Worm (Caenorhabditis elegans): Measurements from ENCODE around the gene egg-1.

Gene egg-1

ce11 chrIII:5678935-5679334 lies 49.0 kb upstream of the egg-1 start, which contains the start of the genes ska-3 and rps-12 (continued):
- TF ChIP-seq attf-5 (GFP tag; optimal IDR thresholded peaks at IDR 0.05) = peak; percentile 99
- TF ChIP-seq ekl-4 (GFP tag; IDR thresholded peaks at IDR 0.05) = peak; percentile 96
- TF ChIP-seq ZK185.1 (tag; optimal IDR thresholded peaks at IDR 0.05; ENCODE audit: poor library complexity, severe bottlenecking) = peak; percentile 97
- no peak for TF ChIP-seq bed-1 (GFP tag; IDR thresholded peaks at IDR 0.05)
- TF ChIP-seq lir-1 (GFP tag; conservative IDR thresholded peaks at IDR 0.05) = peak; percentile 95
- TF ChIP-seq ztf-3 (GFP tag; optimal IDR thresholded peaks at IDR 0.05) = peak; percentile 22
- no peak for TF ChIP-seq cebp-2 (GFP tag; IDR thresholded peaks at IDR 0.05)
- TF ChIP-seq egl-44 (GFP tag; IDR thresholded peaks at IDR 0.05) = no peak
- TF ChIP-seq rcor-1 (GFP tag; IDR thresholded peaks at IDR 0.05) = peak; percentile 96
- peak; percentile 57 for TF ChIP-seq hrde-1 (tag; optimal IDR thresholded peaks at IDR 0.05; ENCODE audit: borderline replicate concordance)
- peak; percentile 93 for TF ChIP-seq F49E8.2 (tag; optimal IDR thresholded peaks at IDR 0.05; ENCODE audit: insufficient read depth)
- TF ChIP-seq ceh-91 (GFP tag; IDR thresholded peaks at IDR 0.05) = peak; percentile 87
- TF ChIP-seq egrh-3 (GFP tag; IDR thresholded peaks at IDR 0.05) = peak; percentile 42; the same call in 1 of the 2 replicates
- peak; percentile 97 for TF ChIP-seq dox-1 (GFP tag; IDR thresholded peaks at IDR 0.05)
- peak; percentile 89 for TF ChIP-seq egl-18 (GFP tag; IDR thresholded peaks at IDR 0.05)
- TF ChIP-seq nhr-80 (tag; optimal IDR thresholded peaks at IDR 0.05) = peak; percentile 83
- TF ChIP-seq lin-40 (tag; optimal IDR thresholded peaks at IDR 0.05) = peak; percentile 97
- TF ChIP-seq F10E7.11 (tag; optimal IDR thresholded peaks at IDR 0.05) = no peak
- TF ChIP-seq ztf-26 (tag; optimal IDR thresholded peaks at IDR 0.05) = peak; percentile 95
- TF ChIP-seq hsf-1 (GFP tag; IDR thresholded peaks at IDR 0.05) = peak; percentile 82
- TF ChIP-seq nhr-90 (tag; optimal IDR thresholded peaks at IDR 0.05) = peak; percentile 26
- TF ChIP-seq somi-1 (GFP tag; optimal IDR thresholded peaks at IDR 0.05) = peak; percentile 85
- TF ChIP-seq madf-10 (tag; optimal IDR thresholded peaks at IDR 0.05) = peak; percentile 88
- TF ChIP-seq F57C9.4 (tag; optimal IDR thresholded peaks at IDR 0.05) = no peak
- no peak for TF ChIP-seq rec-8 (tag; optimal IDR thresholded peaks at IDR 0.05)
- TF ChIP-seq hlh-26 (GFP tag; conservative IDR thresholded peaks at IDR 0.05) = no peak
- peak; percentile 92 for TF ChIP-seq dpl-1 (GFP tag; optimal IDR thresholded peaks at IDR 0.05)
- peak; percentile 83 for TF ChIP-seq Y95B8A.8 (GFP tag; IDR thresholded peaks at IDR 0.05)
- TF ChIP-seq cebp-1 (GFP tag; IDR thresholded peaks at IDR 0.05) = peak; percentile 83
- peak; percentile 94 for TF ChIP-seq cebp-1 (tag; optimal IDR thresholded peaks at IDR 0.05)
- TF ChIP-seq F57A8.1 (GFP tag; optimal IDR thresholded peaks at IDR 0.05) = no peak
- 0 out of 2 replicates have a peak, but pooled peaks have one; percentile 23 for TF ChIP-seq Y53F4B.3 (GFP tag; IDR thresholded peaks at IDR 0.05)
- no peak for TF ChIP-seq tbx-9 (tag; optimal IDR thresholded peaks at IDR 0.05; ENCODE audit: borderline replicate concordance)
- peak; percentile 93 for TF ChIP-seq F33H1.4 (GFP tag; IDR thresholded peaks at IDR 0.05)
- TF ChIP-seq ceh-100 (GFP tag; IDR thresholded peaks at IDR 0.05) = peak; percentile 83
- peak; percentile 79 for TF ChIP-seq ztf-18 (tag; optimal IDR thresholded peaks at IDR 0.05)
- peak; percentile 4 for TF ChIP-seq unc-62 (GFP tag; optimal IDR thresholded peaks at IDR 0.05)
- peak; percentile 77 for TF ChIP-seq madf-8 (GFP tag; conservative IDR thresholded peaks at IDR 0.05)
- peak; percentile 98 for TF ChIP-seq lin-54 (GFP tag; optimal IDR thresholded peaks at IDR 0.05)
- TF ChIP-seq K11D2.4 (GFP tag; IDR thresholded peaks at IDR 0.05) = peak; percentile 96
- peak; percentile 99 for TF ChIP-seq pha-4 (tag; optimal IDR thresholded peaks at IDR 0.05)
- peak; percentile 70 for TF ChIP-seq unc-130 (GFP tag; optimal IDR thresholded peaks at IDR 0.05)
- no peak for TF ChIP-seq aptf-3 (GFP tag; IDR thresholded peaks at IDR 0.05)
- peak; percentile 73 for TF ChIP-seq xnd-1 (tag; optimal IDR thresholded peaks at IDR 0.05)
- no peak for TF ChIP-seq F37B4.10 (GFP tag; IDR thresholded peaks at IDR 0.05)
- peak; percentile 93 for TF ChIP-seq snpc-3.4 (tag; optimal IDR thresholded peaks at IDR 0.05)
- peak; percentile 94 for TF ChIP-seq ceh-27 (GFP tag; optimal IDR thresholded peaks at IDR 0.05)
- peak; percentile 7 for TF ChIP-seq ama-1 (optimal IDR thresholded peaks at IDR 0.05)
- no peak for TF ChIP-seq ama-1 (GFP tag; optimal IDR thresholded peaks at IDR 0.05)
